Fruit fly (Drosophila melanogaster) whole organism, embryonic: ENCODE data around the gene fkh.

Source experiments
- Ada2b ChIP-seq: fragments of 200-800 bp; sonication (Bioruptor generic); IDR thresholded peaks from 2 replicates; pipeline ENCODE4 v1.3.6; 2022; ENCODE audit warnings: missing biosample characterization, missing genetic modification characterization
- Awh ChIP-seq: fragments of 200-800 bp; sonication (Bioruptor generic); IDR thresholded peaks from 2 replicates; pipeline ENCODE4, ENCODE4 v1.3.6; 2022; ENCODE audit warnings: missing biosample characterization, missing genetic modification characterization
- CG11723 ChIP-seq: fragments of 200-800 bp; sonication (Bioruptor generic); optimal IDR thresholded peaks from 2 replicates; lab custom pipeline; 2017; ENCODE audit warnings: missing biosample characterization, mild to moderate bottlenecking, missing genetic modification characterization
- CG12219 ChIP-seq: fragments of 200-800 bp; sonication (Bioruptor generic); optimal IDR thresholded peaks from 3 replicates; lab custom pipeline; 2018; ENCODE audit warnings: missing biosample characterization, mild to moderate bottlenecking, missing genetic modification characterization
- CG13775 ChIP-seq: fragments of 200-800 bp; sonication (Bioruptor generic); optimal IDR thresholded peaks from 3 replicates; lab custom pipeline; 2017; ENCODE audit warnings: missing biosample characterization, mild to moderate bottlenecking, missing genetic modification characterization
- CG14710 ChIP-seq: fragments of 200-800 bp; sonication (Bioruptor generic); optimal IDR thresholded peaks from 3 replicates; lab custom pipeline; 2019; ENCODE audit warnings: missing biosample characterization, mild to moderate bottlenecking, missing genetic modification characterization, moderate library complexity
- CG14965 ChIP-seq: fragments of 200-800 bp; sonication (Bioruptor generic); optimal IDR thresholded peaks from 2 replicates; lab custom pipeline; 2016; ENCODE audit warnings: missing biosample characterization, missing genetic modification characterization, borderline replicate concordance
- CG15479 ChIP-seq: fragments of 200-800 bp; sonication (Bioruptor generic); optimal IDR thresholded peaks from 3 replicates; lab custom pipeline; 2019; ENCODE audit warnings: missing biosample characterization, mild to moderate bottlenecking, missing genetic modification characterization, moderate library complexity
- CG1647 ChIP-seq: fragments of 200-800 bp; sonication (Bioruptor generic); optimal IDR thresholded peaks from 3 replicates; lab custom pipeline; 2016; ENCODE audit warnings: missing biosample characterization, missing genetic modification characterization
- CG33557 ChIP-seq: fragments of 200-800 bp; sonication (Bioruptor generic); optimal IDR thresholded peaks from 2 replicates; lab custom pipeline; 2019; ENCODE audit warnings: missing biosample characterization, mild to moderate bottlenecking, missing genetic modification characterization, moderate library complexity
- CG34376 ChIP-seq: fragments of 200-800 bp; sonication (Bioruptor generic); optimal IDR thresholded peaks from 2 replicates; lab custom pipeline; 2018; ENCODE audit warnings: missing biosample characterization, mild to moderate bottlenecking, missing genetic modification characterization
- CG3847 ChIP-seq: fragments of 200-800 bp; sonication (Bioruptor generic); IDR thresholded peaks from 2 replicates; pipeline ENCODE4 v1.3.6; 2022; ENCODE audit warnings: missing biosample characterization, missing genetic modification characterization
- CG4730 ChIP-seq: fragments of 200-800 bp; sonication (Bioruptor generic); IDR thresholded peaks from 2 replicates; pipeline ENCODE4 v1.3.6; 2022; ENCODE audit warnings: missing biosample characterization, missing genetic modification characterization
- CG4854 ChIP-seq: fragments of 200-800 bp; sonication (Bioruptor generic); optimal IDR thresholded peaks from 2 replicates; lab custom pipeline; 2016; ENCODE audit warnings: missing biosample characterization, missing genetic modification characterization, inconsistent platforms
- CG6175 ChIP-seq: fragments of 200-800 bp; sonication (Bioruptor generic); IDR thresholded peaks from 3 replicates; pipeline ENCODE4 v1.3.6; 2022; ENCODE audit warnings: missing biosample characterization, missing genetic modification characterization
- CG6765 ChIP-seq: fragments of 200-800 bp; sonication (Bioruptor generic); optimal IDR thresholded peaks from 3 replicates; lab custom pipeline; 2017; ENCODE audit warnings: missing biosample characterization, mild to moderate bottlenecking, missing genetic modification characterization
- CG6854 ChIP-seq: fragments of 200-800 bp; sonication (Bioruptor generic); optimal IDR thresholded peaks from 3 replicates; lab custom pipeline; 2017; ENCODE audit warnings: missing biosample characterization, mild to moderate bottlenecking, missing genetic modification characterization
- CG7987 ChIP-seq: fragments of 200-800 bp; sonication (Bioruptor generic); optimal IDR thresholded peaks from 2 replicates; lab custom pipeline; 2018; ENCODE audit warnings: missing biosample characterization, mild to moderate bottlenecking, missing genetic modification characterization, moderate library complexity
- CG8290 ChIP-seq, 3 experiments: fragments of 200-800 bp; sonication (Bioruptor generic); optimal IDR thresholded peaks; 2 replicates each; lab custom pipeline; 2016 to 2019; ENCODE audit warnings: missing biosample characterization in 3 of 3, missing genetic modification characterization in 3 of 3, mild to moderate bottlenecking in 2 of 3, moderate library complexity in 1 of 3
- CG8359 ChIP-seq: fragments of 200-800 bp; sonication (Bioruptor generic); optimal IDR thresholded peaks from 2 replicates; lab custom pipeline; 2017; ENCODE audit warnings: missing biosample characterization, mild to moderate bottlenecking, missing genetic modification characterization, borderline replicate concordance
- CG9932 ChIP-seq: fragments of 200-800 bp; sonication (Bioruptor generic); IDR thresholded peaks from 2 replicates; pipeline ENCODE4 v1.3.6; 2022; ENCODE audit warnings: missing biosample characterization, missing genetic modification characterization
- Deaf1 ChIP-seq: fragments of 200-800 bp; optimal IDR thresholded peaks from 3 replicates; lab custom pipeline; 2019; ENCODE audit warnings: missing biosample characterization, mild to moderate bottlenecking, missing genetic modification characterization, moderate library complexity
- Gsc ChIP-seq: fragments of 200-800 bp; sonication (Bioruptor generic); IDR thresholded peaks from 2 replicates; pipeline ENCODE4 v1.3.6; 2022; ENCODE audit warnings: missing biosample characterization, missing genetic modification characterization
- Hey ChIP-seq: fragments of 200-800 bp; sonication (Bioruptor generic); optimal IDR thresholded peaks from 3 replicates; lab custom pipeline; 2018; ENCODE audit warnings: missing biosample characterization, mild to moderate bottlenecking, missing genetic modification characterization
- HmgD ChIP-seq: fragments of 200-800 bp; sonication (Bioruptor generic); optimal IDR thresholded peaks from 3 replicates; lab custom pipeline; 2016; ENCODE audit warnings: missing biosample characterization, missing genetic modification characterization
- Hr3 ChIP-seq: fragments of 200-800 bp; sonication (Bioruptor generic); optimal IDR thresholded peaks from 3 replicates; lab custom pipeline; 2016; ENCODE audit warnings: missing biosample characterization, missing genetic modification characterization
- NFAT ChIP-seq: fragments of 200-800 bp; sonication (Bioruptor generic); IDR thresholded peaks from 2 replicates; pipeline ENCODE4 v1.3.6; 2022; ENCODE audit warnings: missing biosample characterization, missing genetic modification characterization
- Oaz ChIP-seq: fragments of 200-800 bp; sonication (Bioruptor generic); IDR thresholded peaks from 2 replicates; pipeline ENCODE4 v1.3.6; 2022; ENCODE audit warnings: missing biosample characterization, missing genetic modification characterization
- Taf1 ChIP-seq: fragments of 200-800 bp; sonication (Bioruptor generic); IDR thresholded peaks from 2 replicates; pipeline ENCODE4 v1.3.6; 2022; ENCODE audit warnings: missing biosample characterization, missing genetic modification characterization
- Vsx1 ChIP-seq: fragments of 200-800 bp; sonication (Bioruptor generic); optimal IDR thresholded peaks from 2 replicates; lab custom pipeline; 2017; ENCODE audit warnings: missing biosample characterization, mild to moderate bottlenecking, missing genetic modification characterization, missing genetic modification reagents
- Xbp1 ChIP-seq: fragments of 200-800 bp; sonication (Bioruptor generic); optimal IDR thresholded peaks from 3 replicates; lab custom pipeline; 2016; ENCODE audit warnings: missing biosample characterization, mild to moderate bottlenecking, missing genetic modification characterization
- aop ChIP-seq: fragments of 200-800 bp; sonication (Bioruptor generic); IDR thresholded peaks from 2 replicates; pipeline ENCODE4 v1.3.6; 2022; ENCODE audit warnings: missing biosample characterization, missing genetic modification characterization
- ase ChIP-seq: fragments of 200-800 bp; sonication (Bioruptor generic); IDR thresholded peaks from 3 replicates; pipeline ENCODE4 v1.3.6; 2022; ENCODE audit warnings: missing biosample characterization, missing genetic modification characterization
- bigmax ChIP-seq: fragments of 200-800 bp; sonication (Bioruptor generic); optimal IDR thresholded peaks from 2 replicates; lab custom pipeline; 2018; ENCODE audit warnings: missing biosample characterization, mild to moderate bottlenecking, missing genetic modification characterization
- cas ChIP-seq: fragments of 200-800 bp; sonication (Bioruptor generic); IDR thresholded peaks from 2 replicates; pipeline ENCODE4 v1.3.6; 2022; ENCODE audit warnings: missing biosample characterization, missing genetic modification characterization
- chn ChIP-seq: fragments of 200-800 bp; sonication (Bioruptor generic); optimal IDR thresholded peaks from 2 replicates; lab custom pipeline; 2016; ENCODE audit warnings: missing biosample characterization, missing genetic modification characterization
- dati ChIP-seq: fragments of 200-800 bp; sonication (Bioruptor generic); IDR thresholded peaks from 2 replicates; pipeline ENCODE4 v1.3.6; 2022; ENCODE audit warnings: missing biosample characterization, missing genetic modification characterization
- fu2 ChIP-seq: fragments of 200-800 bp; sonication (Bioruptor generic); optimal IDR thresholded peaks from 2 replicates; lab custom pipeline; 2016; ENCODE audit warnings: missing biosample characterization, missing genetic modification characterization
- grau ChIP-seq: fragments of 200-800 bp; optimal IDR thresholded peaks from 3 replicates; lab custom pipeline; 2019; ENCODE audit warnings: missing biosample characterization, mild to moderate bottlenecking, missing genetic modification characterization, moderate library complexity
- lola ChIP-seq, 3 experiments: fragments of >200 bp in 2 of 3; fragments of 200-800 bp in 1 of 3; sonication (Bioruptor generic) in 1 of 3; optimal IDR thresholded peaks; 2 replicates each; lab custom pipeline; 2017 to 2019; ENCODE audit warnings: missing biosample characterization in 3 of 3, missing genetic modification characterization in 3 of 3, mild to moderate bottlenecking in 1 of 3, moderate library complexity in 1 of 3
- nau ChIP-seq: fragments of 200-800 bp; sonication (Bioruptor generic); optimal IDR thresholded peaks from 3 replicates; lab custom pipeline; 2017; ENCODE audit warnings: missing biosample characterization, mild to moderate bottlenecking, missing genetic modification characterization, missing genetic modification reagents
- nerfin-2 ChIP-seq: fragments of 200-800 bp; sonication (Bioruptor generic); IDR thresholded peaks from 2 replicates; pipeline ENCODE4 v1.3.6; 2022; ENCODE audit warnings: missing biosample characterization, missing genetic modification characterization; ENCODE audit not compliant: partially characterized antibody
- org-1 ChIP-seq: fragments of 200-800 bp; sonication (Bioruptor generic); optimal IDR thresholded peaks from 2 replicates; lab custom pipeline; 2017; ENCODE audit warnings: missing biosample characterization, missing genetic modification characterization
- pb ChIP-seq: fragments of 200-800 bp; sonication (Bioruptor generic); optimal IDR thresholded peaks from 3 replicates; lab custom pipeline; 2016; ENCODE audit warnings: missing biosample characterization, missing genetic modification characterization
- row ChIP-seq: fragments of 200-800 bp; sonication (Bioruptor generic); IDR thresholded peaks from 3 replicates; pipeline ENCODE4 v1.3.6; 2022; ENCODE audit warnings: missing biosample characterization, missing genetic modification characterization
- sens-2 ChIP-seq: fragments of 200-800 bp; sonication (Bioruptor generic); IDR thresholded peaks from 2 replicates; pipeline ENCODE4 v1.3.6; 2022; ENCODE audit warnings: missing biosample characterization, missing genetic modification characterization
- sim ChIP-seq: fragments of 200-800 bp; sonication (Bioruptor generic); IDR thresholded peaks from 2 replicates; pipeline ENCODE4 v1.3.6; 2022; ENCODE audit warnings: missing biosample characterization, missing genetic modification characterization
- so ChIP-seq: fragments of 200-800 bp; sonication (Bioruptor generic); IDR thresholded peaks from 3 replicates; pipeline ENCODE4 v1.3.6; 2022; ENCODE audit warnings: missing biosample characterization, missing genetic modification characterization
- stc ChIP-seq: fragments of 200-800 bp; sonication (Bioruptor generic); IDR thresholded peaks from 2 replicates; pipeline ENCODE4 v1.3.6; 2022; ENCODE audit warnings: missing biosample characterization, missing genetic modification characterization
- zen2 ChIP-seq: fragments of 200-800 bp; sonication (Bioruptor generic); IDR thresholded peaks from 3 replicates; pipeline ENCODE4 v1.3.6; 2022; ENCODE audit warnings: missing biosample characterization, missing genetic modification characterization; ENCODE audit not compliant: partially characterized antibody
- zf30C ChIP-seq: fragments of 200-800 bp; sonication (Bioruptor generic); optimal IDR thresholded peaks from 3 replicates; lab custom pipeline; 2018; ENCODE audit warnings: missing biosample characterization, mild to moderate bottlenecking, missing genetic modification characterization

fkh gene

DNA sequence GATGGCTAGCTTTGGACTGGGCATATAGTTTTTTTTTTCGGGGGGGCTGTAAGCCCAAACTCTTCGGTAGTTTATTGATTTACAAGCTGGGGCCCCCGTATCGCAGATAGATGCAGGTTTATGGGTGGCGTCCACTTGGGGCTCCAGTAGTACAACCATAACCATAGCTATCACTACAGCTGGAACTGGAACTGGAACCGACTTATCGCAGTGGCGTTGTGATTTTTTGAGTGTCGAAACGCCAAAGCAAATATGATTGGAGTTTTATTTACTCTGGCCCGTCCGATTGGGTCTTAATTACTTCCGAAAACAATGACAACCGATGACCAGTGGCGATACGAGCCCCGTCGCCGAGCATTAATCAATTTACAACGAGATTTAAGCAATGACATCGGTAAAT lies 5.4 kb upstream of the fkh start:
- no peak for TF ChIP-seq Xbp1 (GFP tag; lab: Kevin White, UChicago)
- TF ChIP-seq Awh (GFP tag; lab: Robert Waterston, UW), result peak; percentile 44; the same call in 1 of the 2 replicates
- TF ChIP-seq grau, result no peak
- peak; percentile 91 for TF ChIP-seq sens-2 (GFP tag; lab: Robert Waterston, UW)
- TF ChIP-seq HmgD, result no peak
- TF ChIP-seq fu2 (GFP tag; lab: Kevin White, UChicago), result no peak
- peak; percentile 47 for TF ChIP-seq org-1 (GFP tag; lab: Kevin White, UChicago)
- TF ChIP-seq sim (GFP tag; lab: Robert Waterston, UW), result peak; percentile 33; the same call in 1 of the 2 replicates
- peak; percentile 76 for TF ChIP-seq Vsx1
- TF ChIP-seq CG4854 (GFP tag; lab: Kevin White, UChicago), result no peak
- TF ChIP-seq CG12219, result peak; percentile 21
- peak; percentile 58; the same call in 1 of the 3 replicates for TF ChIP-seq so (GFP tag; lab: Robert Waterston, UW)
- no peak for TF ChIP-seq CG14965 (GFP tag; lab: Kevin White, UChicago)
- TF ChIP-seq bigmax, result no peak
- TF ChIP-seq CG3847 (GFP tag; lab: Robert Waterston, UW), result no peak
- no peak for TF ChIP-seq CG13775 (GFP tag; lab: Kevin White, UChicago)
- no peak for TF ChIP-seq ase (GFP tag; lab: Robert Waterston, UW)
- TF ChIP-seq aop (GFP tag; lab: Robert Waterston, UW), result 0 out of 2 replicates have a peak, but pooled peaks have one; percentile 49
- TF ChIP-seq CG7987 (GFP tag; lab: Kevin White, UChicago), result peak; percentile 56
- no peak for TF ChIP-seq CG9932 (GFP tag; lab: Robert Waterston, UW)
- no peak for TF ChIP-seq Gsc (GFP tag; lab: Robert Waterston, UW)
- TF ChIP-seq Ada2b (GFP tag; lab: Robert Waterston, UW), result no peak
- no peak for TF ChIP-seq stc (GFP tag; lab: Robert Waterston, UW)
- peak; percentile 59 for TF ChIP-seq CG33557 (GFP tag; lab: Kevin White, UChicago)
- no peak for TF ChIP-seq pb (GFP tag; lab: Kevin White, UChicago)
- no peak for TF ChIP-seq dati (GFP tag; lab: Robert Waterston, UW)
- peak; percentile 7 for TF ChIP-seq CG6854 (GFP tag; lab: Kevin White, UChicago)
- peak; percentile 31 for TF ChIP-seq Hey (tag; lab: Kevin White, UChicago)
- TF ChIP-seq Deaf1 (tag; lab: Kevin White, UChicago), result peak; percentile 31
- no peak for TF ChIP-seq CG8290 (GFP tag; optimal IDR thresholded peaks at IDR 0.05; lab: Kevin White, UChicago)
- TF ChIP-seq CG8290 (tag; optimal IDR thresholded peaks at IDR 0.05; lab: Kevin White, UChicago), result peak; percentile 41 to 50
- TF ChIP-seq CG6765, result no peak
- no peak for TF ChIP-seq CG6175
- peak in 1 of 3 experiments; percentile 29 for TF ChIP-seq lola (GFP tag; optimal IDR thresholded peaks at IDR 0.05; lab: Kevin White, UChicago)
- TF ChIP-seq Oaz, result no peak
- no peak for TF ChIP-seq row (GFP tag; lab: Robert Waterston, UW)
- TF ChIP-seq NFAT (GFP tag; lab: Robert Waterston, UW), result no peak
- TF ChIP-seq CG34376 (GFP tag; lab: Kevin White, UChicago), result no peak
- TF ChIP-seq Taf1 (GFP tag; lab: Robert Waterston, UW), result no peak
- TF ChIP-seq cas, result no peak
- no peak for TF ChIP-seq Hr3 (GFP tag; lab: Kevin White, UChicago)
- no peak for TF ChIP-seq chn (GFP tag; lab: Kevin White, UChicago)
- no peak for TF ChIP-seq zf30C (GFP tag; lab: Kevin White, UChicago)
- no peak for TF ChIP-seq nerfin-2 (GFP tag; lab: Robert Waterston, UW)
- TF ChIP-seq CG14710 (tag; lab: Kevin White, UChicago), result peak; percentile 8
- peak; percentile 42 for TF ChIP-seq CG8359 (GFP tag; lab: Kevin White, UChicago)
- no peak for TF ChIP-seq CG1647
- no peak for TF ChIP-seq CG15479 (GFP tag; lab: Kevin White, UChicago)
- peak; percentile 27 for TF ChIP-seq CG11723 (GFP tag; lab: Kevin White, UChicago)
- no peak for TF ChIP-seq CG4730
- TF ChIP-seq zen2 (GFP tag; lab: Robert Waterston, UW), result no peak
- peak; percentile 60 for TF ChIP-seq nau (GFP tag; lab: Kevin White, UChicago)
